Worm (Caenorhabditis elegans): ENCODE results near the gene unc-70.
A peak's percentile ranks its signal among the peaks of the same experiment; 100 is the strongest.

The unc-70 gene

ce11 chrV:6926633-6927032 is 45.5 kb downstream of the unc-70 start:
- TF ChIP-seq fkh-8 (tag; optimal IDR thresholded peaks at IDR 0.05): peak; percentile 16
- TF ChIP-seq sox-4 (tag; optimal IDR thresholded peaks at IDR 0.05): no peak
- TF ChIP-seq nhr-20 (tag; optimal IDR thresholded peaks at IDR 0.05): no peak
- TF ChIP-seq lin-14 (GFP tag; optimal IDR thresholded peaks at IDR 0.05): peak; percentile 32

- TF ChIP-seq egl-13 (tag; optimal IDR thresholded peaks at IDR 0.05) (no peak), dpl-1 (GFP tag; optimal IDR thresholded peaks at IDR 0.05) (no peak), nhr-11 (tag; optimal IDR thresholded peaks at IDR 0.05) (no peak), mep-1 (tag; optimal IDR thresholded peaks at IDR 0.05) (no peak), lin-39 (tag; optimal IDR thresholded peaks at IDR 0.05) (no peak), egl-27 (tag; optimal IDR thresholded peaks at IDR 0.05) (no peak), ceh-88 (GFP tag; IDR thresholded peaks at IDR 0.05) (no peak), sox-4 (tag; optimal IDR thresholded peaks at IDR 0.05) (no peak), tbx-2 (tag; optimal IDR thresholded peaks at IDR 0.05) (no peak), pqm-1 (tag; optimal IDR thresholded peaks at IDR 0.05) (no peak), aly-2 (tag; optimal IDR thresholded peaks at IDR 0.05) (no peak), ets-5 (GFP tag; IDR thresholded peaks at IDR 0.05) (no peak), lin-13 (GFP tag; optimal IDR thresholded peaks at IDR 0.05) (no peak), nhr-84 (tag; optimal IDR thresholded peaks at IDR 0.05) (no peak), fos-1 (tag; optimal IDR thresholded peaks at IDR 0.05) (no peak), elt-2 (tag; optimal IDR thresholded peaks at IDR 0.05) (no peak), ztf-4 (tag; optimal IDR thresholded peaks at IDR 0.05) (no peak), nhr-90 (tag; optimal IDR thresholded peaks at IDR 0.05; ENCODE audit: poor library complexity) (no peak), mab-9 (GFP tag; IDR thresholded peaks at IDR 0.05) (no peak)
Measured at ce11 chrV:6928938-6929337, 47.8 kb downstream of the unc-70 start, which contains the start of gene unc-68. Gene unc-68 (minus strand): TSS chrV:6929038.

- peak; percentile 44 for TF ChIP-seq rnt-1 (tag; optimal IDR thresholded peaks at IDR 0.05)
- peak; percentile 26 for TF ChIP-seq snu-23 (GFP tag; optimal IDR thresholded peaks at IDR 0.05)
- no peak for TF ChIP-seq isw-1 (GFP tag; IDR thresholded peaks at IDR 0.05)
- peak; percentile 82 for TF ChIP-seq xbp-1 (tag; optimal IDR thresholded peaks at IDR 0.05)
- TF ChIP-seq pag-3 (tag; optimal IDR thresholded peaks at IDR 0.05; ENCODE audit: borderline replicate concordance, insufficient read depth): peak; percentile 95
- TF ChIP-seq lsy-2 (tag; optimal IDR thresholded peaks at IDR 0.05): no peak
- peak; percentile 50 for TF ChIP-seq lin-14 (GFP tag; optimal IDR thresholded peaks at IDR 0.05)
- no peak for TF ChIP-seq mdl-1 (tag; optimal IDR thresholded peaks at IDR 0.05)
- peak; percentile 3 for TF ChIP-seq mep-1 (tag; optimal IDR thresholded peaks at IDR 0.05)
- TF ChIP-seq dsc-1 (tag; optimal IDR thresholded peaks at IDR 0.05): peak; percentile 36
- peak; percentile 42 for TF ChIP-seq nhr-71 (tag; optimal IDR thresholded peaks at IDR 0.05)
- TF ChIP-seq egl-27 (tag; optimal IDR thresholded peaks at IDR 0.05): no peak
- no peak for TF ChIP-seq lin-13 (GFP tag; optimal IDR thresholded peaks at IDR 0.05)
- TF ChIP-seq nhr-19 (GFP tag; conservative IDR thresholded peaks at IDR 0.05): peak; percentile 21; the same call in 1 of the 2 replicates
- no peak for TF ChIP-seq lin-15B (tag; optimal IDR thresholded peaks at IDR 0.05)
Measured at ce11 chrV:6930284-6930683, 49.1 kb downstream of the unc-70 start.

ce11 chrV:6934212-6934611 is 53.1 kb downstream of the unc-70 start, which contains the start of gene lipl-6:
Gene lipl-6 (minus strand): TSS chrV:6934312.
- TF ChIP-seq ztf-11 (tag; optimal IDR thresholded peaks at IDR 0.05) (no peak), efl-1 (optimal IDR thresholded peaks at IDR 0.05) (no peak), efl-1 (GFP tag; optimal IDR thresholded peaks at IDR 0.05 in 1 of 2) (peak in 1 of 2 experiments; percentile 48)

ce11 chrV:6935878-6936277 is 54.7 kb downstream of the unc-70 start, which contains the start of gene Y57E12B.10:
Gene Y57E12B.10 (minus strand): TSS chrV:6935978.
- TF ChIP-seq pqm-1 (tag; optimal IDR thresholded peaks at IDR 0.05) (no peak), isw-1 (GFP tag; IDR thresholded peaks at IDR 0.05) (no peak), alr-1 (tag; optimal IDR thresholded peaks at IDR 0.05; ENCODE audit: borderline replicate concordance) (no peak), ztf-11 (tag; optimal IDR thresholded peaks at IDR 0.05) (no peak), unc-30 (tag; optimal IDR thresholded peaks at IDR 0.05) (no peak), sptf-1 (tag; optimal IDR thresholded peaks at IDR 0.05) (no peak), lsy-2 (tag; optimal IDR thresholded peaks at IDR 0.05) (no peak), sox-4 (tag; optimal IDR thresholded peaks at IDR 0.05) (no peak), ceh-88 (GFP tag; IDR thresholded peaks at IDR 0.05) (no peak), nhr-85 (tag) (no peak), zip-4 (GFP tag; optimal IDR thresholded peaks at IDR 0.05) (no peak), hlh-17 (GFP tag; optimal IDR thresholded peaks at IDR 0.05; ENCODE audit: borderline replicate concordance) (no peak), nhr-76 (tag; optimal IDR thresholded peaks at IDR 0.05) (no peak), C16A3.4 (tag; optimal IDR thresholded peaks at IDR 0.05) (no peak), nhr-47 (tag; optimal IDR thresholded peaks at IDR 0.05) (no peak), irx-1 (tag; optimal IDR thresholded peaks at IDR 0.05) (no peak)

All from whole organism, L1 larva.